Fruit fly (Drosophila melanogaster): ENCODE measurements around the gene Hr83.
A peak's percentile ranks its signal among the peaks of the same experiment; 100 is the strongest.

Gene Hr83

DNA sequence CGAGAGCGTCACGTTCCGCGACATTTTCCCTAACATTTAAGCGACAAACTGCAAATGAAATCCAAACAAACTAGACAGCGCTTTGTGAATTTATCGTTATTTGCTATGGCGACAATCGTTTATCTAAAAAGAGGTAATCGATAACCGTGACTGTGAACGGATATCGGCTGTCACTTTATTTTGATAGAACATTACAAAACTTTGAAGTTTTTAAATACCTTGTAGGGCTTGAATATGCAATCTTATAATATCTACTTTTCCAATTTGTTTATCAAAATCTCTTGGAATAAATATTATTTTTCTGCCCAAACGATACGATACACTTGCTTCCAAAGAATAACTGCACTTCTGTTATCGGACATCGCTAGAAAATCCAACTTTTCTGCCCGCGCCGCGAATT, 31.1 kb downstream of the Hr83 start, which contains the start of the genes CG1024 and TfIIFalpha:
TSS of gene CG1024 (minus strand) at position 200 of the 400 bp plus-strand sequence.
TSS of gene TfIIFalpha (plus strand) at position 339 of the 400 bp plus-strand sequence.
- TF ChIP-seq CG17801 (GFP tag; optimal IDR thresholded peaks at IDR 0.05; ENCODE audit: partially characterized antibody): peak; percentile 24

DNA sequence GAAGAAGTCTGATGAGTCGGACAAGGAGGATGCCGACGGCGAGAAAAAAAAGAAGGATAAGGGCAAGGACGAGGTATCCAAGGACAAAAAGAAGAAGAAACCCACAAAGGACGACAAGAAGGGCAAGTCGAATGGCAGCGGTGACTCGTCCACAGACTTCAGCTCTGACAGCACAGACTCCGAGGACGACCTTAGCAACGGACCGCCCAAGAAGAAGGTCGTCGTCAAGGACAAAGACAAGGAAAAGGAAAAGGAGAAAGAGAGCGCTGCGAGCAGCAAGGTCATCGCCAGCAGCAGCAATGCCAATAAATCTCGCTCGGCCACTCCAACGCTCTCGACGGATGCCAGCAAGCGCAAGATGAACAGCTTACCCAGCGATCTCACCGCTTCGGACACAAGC, 32.7 kb downstream of the Hr83 start:
- TF ChIP-seq CG17801 (GFP tag; optimal IDR thresholded peaks at IDR 0.05; ENCODE audit: partially characterized antibody): no peak

DNA sequence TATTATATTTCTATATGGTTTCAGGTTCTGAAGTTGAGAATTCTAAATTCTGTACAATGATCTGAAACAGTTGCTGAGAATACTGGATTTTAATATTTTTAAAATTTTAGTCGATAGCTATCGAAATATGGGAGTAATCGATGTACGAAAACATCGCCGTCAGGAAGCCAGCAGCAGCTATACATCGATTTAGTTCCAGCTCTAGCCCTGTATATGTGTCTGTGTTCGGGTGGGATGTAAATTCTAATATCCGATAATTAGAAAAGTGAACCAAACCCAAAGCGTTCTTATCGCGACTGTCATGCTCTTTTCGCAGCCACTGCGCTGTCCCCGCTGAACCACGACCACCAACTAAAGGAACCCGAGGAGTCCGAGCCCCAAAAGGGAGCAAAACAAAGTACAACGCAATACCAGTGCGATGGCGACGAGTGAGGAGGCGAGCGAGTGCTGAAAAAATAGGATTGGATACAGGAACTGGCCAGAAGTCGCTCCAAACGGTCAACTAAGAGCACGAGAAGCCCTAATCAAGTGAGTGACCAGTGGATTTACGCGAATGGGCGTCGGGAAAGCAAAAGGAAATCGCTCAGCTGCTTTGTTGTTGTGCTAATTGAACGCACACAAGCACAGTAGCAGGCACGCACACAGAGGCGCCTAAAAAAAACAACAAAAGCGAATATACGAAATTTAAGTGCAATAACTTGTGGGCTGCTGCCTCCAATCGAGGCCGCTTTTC, 33.9 kb downstream of the Hr83 start, which contains the start of gene gzl:
TSS of gene gzl (plus strand) at position 182 of the 733 bp plus-strand sequence.
- peak; percentile 25 for TF ChIP-seq CG17801 (GFP tag; optimal IDR thresholded peaks at IDR 0.05; ENCODE audit: partially characterized antibody)

DNA sequence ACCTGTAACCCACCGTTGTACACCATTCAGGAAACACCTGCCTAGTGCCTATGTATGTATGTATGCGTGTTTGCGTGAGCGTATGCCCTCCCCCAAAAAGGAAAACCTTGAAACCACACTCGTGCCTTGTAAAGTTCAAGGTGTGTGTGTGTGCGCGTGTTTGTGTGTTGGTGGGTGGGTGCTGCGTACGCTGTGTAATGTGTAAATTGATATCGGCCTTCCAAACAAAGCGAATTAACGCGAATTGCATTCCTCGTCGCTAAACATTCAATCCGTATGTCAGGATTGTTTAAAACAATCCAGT, 34.4 kb downstream of the Hr83 start:
- no peak for TF ChIP-seq CG17801 (GFP tag; optimal IDR thresholded peaks at IDR 0.05; ENCODE audit: partially characterized antibody)

DNA sequence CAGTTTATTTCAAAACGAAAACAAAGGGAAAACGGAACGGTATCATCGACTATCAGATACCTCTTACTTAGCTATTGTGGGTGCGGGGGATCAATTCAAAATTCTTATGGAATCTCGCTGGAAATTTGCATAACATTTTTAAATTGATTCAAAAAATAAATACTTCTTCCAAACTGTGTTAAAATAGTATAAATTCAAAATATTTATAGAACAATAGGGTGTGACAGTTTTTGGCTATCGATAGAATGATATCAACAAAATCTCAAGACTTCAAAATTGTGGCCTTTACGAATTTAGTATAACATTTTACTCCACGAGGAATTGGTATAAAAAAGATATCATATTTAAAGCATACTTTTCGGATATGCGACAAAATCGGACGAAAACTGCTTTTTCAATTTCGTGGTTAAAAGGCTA, 39.4 kb downstream of the Hr83 start:
- TF ChIP-seq CG17801 (GFP tag; optimal IDR thresholded peaks at IDR 0.05; ENCODE audit: partially characterized antibody): no peak

DNA sequence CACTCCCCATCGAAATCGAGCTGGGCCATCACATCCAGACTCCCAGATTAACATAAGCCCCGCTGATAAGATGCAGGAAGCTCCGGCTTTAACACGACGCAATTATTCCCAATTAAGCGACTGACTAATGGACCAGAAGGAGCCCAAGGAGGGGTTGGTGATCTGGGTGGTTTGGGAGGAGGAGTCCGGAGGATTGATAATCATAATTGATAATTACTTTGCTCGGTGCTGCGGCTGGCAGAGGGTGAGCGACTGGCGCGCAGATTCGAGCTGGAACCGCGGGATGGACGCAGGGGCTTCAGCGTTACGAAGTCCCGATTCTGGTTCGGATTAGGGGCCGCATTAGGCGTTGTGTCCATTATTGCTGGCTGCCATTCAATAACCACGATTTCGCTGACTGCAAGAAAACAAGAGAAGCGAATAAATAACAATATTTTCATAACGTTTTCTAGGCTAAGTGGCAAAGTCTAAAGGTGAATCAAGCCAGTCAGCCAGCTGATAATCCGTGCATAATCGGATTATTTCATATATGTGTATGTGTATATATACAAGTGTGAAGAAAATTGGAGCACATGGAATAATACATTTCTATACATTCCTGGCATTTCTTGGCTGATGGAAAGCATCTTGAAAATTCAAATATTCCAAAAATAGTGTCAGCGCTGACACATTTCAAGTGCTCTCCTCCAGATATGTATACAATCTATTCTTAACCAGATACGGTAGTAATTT, 44.6 kb downstream of the Hr83 start:
- no peak for TF ChIP-seq CG17801 (GFP tag; optimal IDR thresholded peaks at IDR 0.05; ENCODE audit: partially characterized antibody)

DNA sequence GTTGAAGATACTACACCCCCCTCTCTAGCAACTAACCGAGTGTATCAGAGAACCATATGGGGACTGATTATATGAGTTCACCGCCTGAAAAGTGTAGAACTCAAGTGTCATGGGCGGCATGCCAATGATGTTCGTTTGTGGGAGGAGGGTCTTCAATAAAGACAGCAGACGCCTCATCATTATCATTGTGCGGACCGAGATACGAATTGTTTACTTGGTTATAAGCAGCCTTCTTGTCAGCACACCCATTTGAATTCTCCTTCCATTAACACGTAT, 45.1 kb downstream of the Hr83 start:
- no peak for TF ChIP-seq CG17801 (GFP tag; optimal IDR thresholded peaks at IDR 0.05; ENCODE audit: partially characterized antibody)

DNA sequence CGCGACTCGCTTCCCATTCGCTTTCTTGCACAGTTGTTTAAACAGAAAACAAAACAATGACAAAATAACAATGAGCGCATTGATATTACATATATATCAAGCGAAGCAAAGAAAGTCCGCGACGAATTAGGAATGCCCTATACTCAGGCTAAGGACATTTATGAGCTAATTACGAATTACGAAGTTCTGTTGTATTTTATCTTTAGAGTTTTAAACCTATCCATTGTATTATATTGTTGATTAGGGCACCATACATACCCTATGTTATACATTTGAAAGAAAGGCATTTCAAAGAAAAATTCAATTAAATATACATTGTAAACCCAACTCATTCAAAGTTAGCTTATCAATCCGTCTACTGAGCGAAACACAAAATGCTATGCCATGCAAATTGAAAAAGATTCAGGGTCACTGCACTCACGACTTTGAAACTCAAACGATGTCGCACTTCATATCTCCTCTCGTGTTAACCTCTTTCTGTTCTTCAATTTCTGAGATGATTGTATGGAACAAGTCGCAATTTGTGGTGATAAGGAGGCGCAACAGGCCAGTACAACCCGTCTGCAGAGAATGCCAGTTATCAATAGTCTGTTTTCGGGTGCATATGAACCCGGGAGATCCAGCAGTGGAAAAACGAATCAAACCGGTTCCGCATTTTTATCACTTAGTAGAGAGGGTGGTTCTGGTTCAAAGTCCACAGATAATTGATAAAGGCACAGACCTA, 46.7 kb downstream of the Hr83 start:
- peak; percentile 7 for TF ChIP-seq CG17801 (GFP tag; optimal IDR thresholded peaks at IDR 0.05; ENCODE audit: partially characterized antibody)

DNA sequence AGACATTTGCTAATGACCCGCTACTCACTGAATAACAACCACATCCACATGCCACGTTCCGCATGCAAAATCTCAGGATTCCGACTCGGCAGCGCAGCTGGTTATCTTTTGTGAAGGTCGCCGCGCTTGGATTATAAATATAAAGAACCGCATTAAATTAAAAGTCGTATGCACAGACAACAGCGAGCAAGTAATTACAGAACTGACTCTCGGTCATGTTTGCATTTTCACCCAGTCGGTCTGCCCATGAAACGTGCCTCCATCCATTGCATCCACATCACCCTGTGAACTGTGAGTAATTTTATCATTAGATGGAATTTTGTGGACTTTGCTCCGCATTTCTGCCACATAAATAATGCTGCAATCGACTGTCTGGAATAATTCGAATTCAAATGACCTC, 47.6 kb downstream of the Hr83 start:
- TF ChIP-seq CG17801 (GFP tag; optimal IDR thresholded peaks at IDR 0.05; ENCODE audit: partially characterized antibody): no peak

DNA sequence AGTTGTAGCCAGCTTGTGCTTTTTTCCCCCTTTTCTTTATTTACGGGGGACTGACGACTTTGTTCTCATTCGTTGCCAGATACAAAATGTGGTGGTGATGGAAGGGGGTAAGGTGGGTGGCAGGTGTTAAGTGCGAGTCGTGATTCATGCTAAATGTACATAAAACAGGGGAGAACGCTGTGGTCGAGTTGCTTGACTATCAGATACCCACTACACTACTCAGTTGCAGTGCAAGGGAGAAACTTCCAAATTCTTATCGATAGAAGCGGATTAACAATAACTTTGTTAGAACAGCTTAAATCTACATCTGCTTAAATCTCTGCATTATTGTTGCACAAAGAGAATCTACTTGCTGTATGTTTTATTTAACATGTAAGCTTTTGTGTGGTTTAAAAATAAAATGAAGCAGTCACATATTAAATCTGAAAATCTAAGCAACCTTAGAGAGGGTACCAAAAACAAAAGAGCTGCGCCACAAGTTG, 48.6 kb downstream of the Hr83 start:
- TF ChIP-seq CG17801 (GFP tag; optimal IDR thresholded peaks at IDR 0.05; ENCODE audit: partially characterized antibody): peak; percentile 63

DNA sequence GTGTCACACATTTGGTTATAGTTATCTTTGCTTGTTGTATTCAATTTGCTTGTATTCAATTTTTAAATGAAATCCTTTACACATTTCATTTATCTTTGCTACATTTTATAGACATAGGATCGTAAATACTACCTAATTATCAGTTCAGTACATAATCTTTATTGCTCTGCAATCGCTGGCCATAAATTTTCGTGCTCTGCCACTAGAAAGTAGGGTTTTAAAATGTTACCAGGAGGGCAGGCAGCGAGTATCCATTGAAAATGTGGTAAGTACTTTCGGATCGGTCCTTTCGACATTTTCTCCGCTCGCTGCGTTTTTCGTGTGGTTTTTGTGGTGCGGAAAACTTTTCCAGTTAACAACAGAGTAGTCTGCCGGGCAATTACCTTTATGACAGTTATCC, 50.2 kb downstream of the Hr83 start:
- TF ChIP-seq CG17801 (GFP tag; optimal IDR thresholded peaks at IDR 0.05; ENCODE audit: partially characterized antibody): no peak

DNA sequence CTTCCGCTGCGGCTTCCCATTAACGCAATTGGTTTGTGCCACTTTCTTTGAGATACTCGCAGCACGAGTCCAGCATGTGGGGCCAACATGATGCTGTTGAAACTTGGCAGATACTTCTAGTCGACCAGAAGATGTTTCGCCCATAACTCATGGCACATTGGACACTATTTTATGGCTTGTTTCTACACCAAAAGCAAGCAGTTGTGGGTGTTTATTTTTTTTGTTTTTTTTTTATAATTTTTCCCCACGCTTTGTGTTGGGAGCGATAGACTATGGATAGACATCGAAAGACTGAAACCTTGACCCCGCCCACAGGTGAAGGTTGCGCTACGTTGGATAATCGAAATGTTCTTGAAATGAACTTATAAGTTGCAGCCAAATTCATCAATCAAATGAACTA, 50.7 kb downstream of the Hr83 start:
- TF ChIP-seq CG17801 (GFP tag; optimal IDR thresholded peaks at IDR 0.05; ENCODE audit: partially characterized antibody): no peak
